Worm (Caenorhabditis elegans): ENCODE results near the gene Y22D7AL.10.

ce11 chrIII:1668519-1668918, 49.8 kb upstream of the Y22D7AL.10 start, which contains the start of gene glb-30:
- no peak for TF ChIP-seq dmd-4 (tag; optimal IDR thresholded peaks at IDR 0.05)
- TF ChIP-seq mdl-1 (tag; optimal IDR thresholded peaks at IDR 0.05), result no peak
- no peak for TF ChIP-seq zag-1 (tag; optimal IDR thresholded peaks at IDR 0.05)

Measured in whole organism, L2 larva.